Worm (Caenorhabditis elegans): ENCODE data around the gene nhr-32.

nhr-32 gene

ce11 chrX:13238197-13238596, 13.6 kb upstream of the nhr-32 start, which contains the start of gene K08H2.4:
Gene K08H2.4, plus strand, starts transcription at chrX:13238497.
- no peak for TF ChIP-seq isw-1 (GFP tag; IDR thresholded peaks at IDR 0.05)
- no peak for TF ChIP-seq efl-1 (optimal IDR thresholded peaks at IDR 0.05)
- TF ChIP-seq efl-1 (GFP tag; optimal IDR thresholded peaks at IDR 0.05 in 1 of 2): peak in 1 of 2 experiments; percentile 40

ce11 chrX:13242231-13242630, 9.5 kb upstream of the nhr-32 start, which contains the start of gene K08H2.5:
Gene K08H2.5, minus strand, starts transcription at chrX:13242331.
- no peak for TF ChIP-seq sptf-1 (tag; optimal IDR thresholded peaks at IDR 0.05)
- no peak for TF ChIP-seq egl-27 (tag; optimal IDR thresholded peaks at IDR 0.05)
- no peak for TF ChIP-seq zip-4 (GFP tag; optimal IDR thresholded peaks at IDR 0.05)
- TF ChIP-seq nhr-47 (tag; optimal IDR thresholded peaks at IDR 0.05): no peak
- no peak for TF ChIP-seq egl-13 (tag; optimal IDR thresholded peaks at IDR 0.05)
- TF ChIP-seq snu-23 (GFP tag; optimal IDR thresholded peaks at IDR 0.05): no peak
- no peak for TF ChIP-seq jun-1 (tag; optimal IDR thresholded peaks at IDR 0.05)
- no peak for TF ChIP-seq ztf-11 (tag; optimal IDR thresholded peaks at IDR 0.05)
- no peak for TF ChIP-seq nhr-28 (tag; optimal IDR thresholded peaks at IDR 0.05)
- TF ChIP-seq unc-130 (tag; optimal IDR thresholded peaks at IDR 0.05): no peak
- TF ChIP-seq sup-37 (GFP tag; optimal IDR thresholded peaks at IDR 0.05): no peak
- no peak for TF ChIP-seq unc-30 (tag; optimal IDR thresholded peaks at IDR 0.05)
- TF ChIP-seq lin-13 (GFP tag; optimal IDR thresholded peaks at IDR 0.05): no peak

DNA sequence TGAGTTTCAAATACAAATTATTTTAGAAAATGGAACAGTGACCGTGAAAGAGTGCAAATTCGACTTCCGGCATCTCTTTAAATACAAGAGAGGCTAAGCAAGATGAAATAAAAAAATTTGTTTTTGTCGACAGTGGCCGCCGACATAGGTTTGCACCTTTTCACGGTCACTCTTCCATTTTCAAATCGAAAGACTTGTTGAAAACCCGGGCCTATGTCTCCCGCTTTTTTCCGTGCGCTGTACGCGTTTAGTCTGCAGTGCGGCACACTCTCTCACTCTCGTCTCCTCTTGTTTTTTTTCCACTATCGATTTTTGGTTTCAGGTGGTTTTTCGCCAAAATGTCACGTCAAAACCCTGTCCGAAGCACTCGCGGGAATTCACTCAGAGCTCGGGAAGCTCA, 6.7 kb upstream of the nhr-32 start, which contains the start of gene hpl-1:
TSS of gene hpl-1 (plus strand) at position 301 of the 400 bp plus-strand sequence.
- TF ChIP-seq snpc-4 (tag; optimal IDR thresholded peaks at IDR 0.05) (no peak), ceh-63 (GFP tag; optimal IDR thresholded peaks at IDR 0.05) (no peak), jun-1 (tag; optimal IDR thresholded peaks at IDR 0.05) (no peak), Y116A8C.19 (tag; optimal IDR thresholded peaks at IDR 0.05; ENCODE audit: borderline replicate concordance) (no peak), skn-1 (tag; optimal IDR thresholded peaks at IDR 0.05) (no peak), lin-13 (GFP tag; optimal IDR thresholded peaks at IDR 0.05) (no peak), fkh-4 (tag; optimal IDR thresholded peaks at IDR 0.05; ENCODE audit: borderline replicate concordance) (no peak), pax-3 (tag; optimal IDR thresholded peaks at IDR 0.05) (no peak), F16B12.6 (tag; optimal IDR thresholded peaks at IDR 0.05) (no peak)

DNA sequence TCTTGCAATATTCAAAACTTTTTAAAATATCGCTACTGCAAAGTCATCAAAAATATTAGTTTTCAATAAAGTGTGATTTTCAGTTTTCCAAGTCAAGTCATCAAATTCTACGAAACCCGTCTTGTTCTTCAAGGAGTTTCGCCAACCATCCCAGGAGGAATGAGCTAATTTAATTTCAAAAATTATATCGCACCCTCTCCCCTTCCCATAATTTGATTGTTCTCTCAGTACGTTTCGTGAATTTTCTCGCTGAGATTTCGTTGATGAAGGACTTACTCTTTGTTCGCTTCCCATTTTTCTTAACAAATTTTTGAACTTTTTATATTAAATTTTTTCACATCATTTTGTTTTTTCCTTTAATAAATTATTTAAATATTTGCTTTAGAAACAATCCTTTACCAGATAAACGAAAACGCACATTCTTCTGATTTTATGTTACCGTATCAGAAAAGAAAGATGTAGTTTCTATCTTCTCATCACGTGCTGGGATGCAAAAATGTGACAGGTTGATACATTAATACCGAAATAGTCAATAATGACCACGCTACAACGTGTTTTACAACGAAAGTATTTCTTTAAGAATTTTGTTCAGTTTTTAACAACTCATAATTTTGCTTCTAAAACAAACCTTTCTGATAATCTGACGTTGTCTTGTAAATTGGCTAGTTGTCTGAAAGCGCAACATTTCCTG, 5.0 kb upstream of the nhr-32 start:
- TF ChIP-seq ceh-8 (GFP tag; optimal IDR thresholded peaks at IDR 0.05): no peak
- no peak for TF ChIP-seq C16A3.4 (tag; optimal IDR thresholded peaks at IDR 0.05)
- TF ChIP-seq lin-14 (GFP tag; optimal IDR thresholded peaks at IDR 0.05): peak; percentile 46
- TF ChIP-seq nhr-12 (tag; optimal IDR thresholded peaks at IDR 0.05): no peak
- no peak for TF ChIP-seq lir-3 (tag; optimal IDR thresholded peaks at IDR 0.05; ENCODE audit: poor library complexity)
- no peak for TF ChIP-seq rnt-1 (tag; optimal IDR thresholded peaks at IDR 0.05)
- TF ChIP-seq ces-1 (GFP tag; optimal IDR thresholded peaks at IDR 0.05): no peak
- TF ChIP-seq skn-1 (tag; optimal IDR thresholded peaks at IDR 0.05): no peak
- peak; percentile 49 for TF ChIP-seq nhr-71 (tag; optimal IDR thresholded peaks at IDR 0.05)
- TF ChIP-seq jun-1 (tag; optimal IDR thresholded peaks at IDR 0.05): no peak
- TF ChIP-seq ceh-63 (GFP tag; optimal IDR thresholded peaks at IDR 0.05): no peak
- TF ChIP-seq mdl-1 (tag; optimal IDR thresholded peaks at IDR 0.05): peak in 1 of 2 experiments; percentile 51
- TF ChIP-seq elt-3 (tag; optimal IDR thresholded peaks at IDR 0.05): peak in 2 of 6 experiments; percentile 7 to 24
- TF ChIP-seq sox-4 (tag; optimal IDR thresholded peaks at IDR 0.05): no peak
- TF ChIP-seq nhr-19 (GFP tag; conservative IDR thresholded peaks at IDR 0.05): peak; percentile 32; the same call in 1 of the 2 replicates
- TF ChIP-seq alr-1 (tag; optimal IDR thresholded peaks at IDR 0.05; ENCODE audit: borderline replicate concordance): no peak
- TF ChIP-seq unc-86 (tag; optimal IDR thresholded peaks at IDR 0.05): no peak
- TF ChIP-seq unc-30 (tag; optimal IDR thresholded peaks at IDR 0.05): no peak
- TF ChIP-seq lsy-2 (tag; optimal IDR thresholded peaks at IDR 0.05): peak in 1 of 2 experiments; percentile 61
- peak; percentile 41 for TF ChIP-seq nhr-90 (tag; optimal IDR thresholded peaks at IDR 0.05; ENCODE audit: poor library complexity)
- TF ChIP-seq blmp-1 (tag; optimal IDR thresholded peaks at IDR 0.05): peak; percentile 64
- no peak for TF ChIP-seq zag-1 (tag; optimal IDR thresholded peaks at IDR 0.05)
- peak; percentile 56 for TF ChIP-seq snu-23 (GFP tag; optimal IDR thresholded peaks at IDR 0.05)
- TF ChIP-seq nhr-20 (tag; optimal IDR thresholded peaks at IDR 0.05): peak; percentile 82
- TF ChIP-seq dpl-1 (GFP tag; optimal IDR thresholded peaks at IDR 0.05): peak in 1 of 3 experiments; percentile 5
- TF ChIP-seq dsc-1 (tag; optimal IDR thresholded peaks at IDR 0.05): no peak
- TF ChIP-seq xbp-1 (tag; optimal IDR thresholded peaks at IDR 0.05): no peak
